Worm (Caenorhabditis elegans) whole organism, L2 larva: ENCODE results near the gene spe-49.

Source experiments
- R02D3.7 ChIP-seq: fragments of 150-350 bp; optimal IDR thresholded peaks from 2 replicates; lab custom pipeline; 2014; ENCODE audit warnings: missing biosample characterization, missing genetic modification characterization
- ama-1 ChIP-seq: fragments of 150-350 bp; optimal IDR thresholded peaks from 2 replicates; lab custom pipeline; 2018; ENCODE audit warnings: inconsistent platforms
- crh-2 ChIP-seq: sonication (generic microtip); optimal IDR thresholded peaks from 2 replicates; lab custom pipeline; 2017; ENCODE audit warnings: missing biosample characterization, missing genetic modification characterization
- zag-1 ChIP-seq: fragments of 150-350 bp; optimal IDR thresholded peaks from 2 replicates; lab custom pipeline; 2014; ENCODE audit warnings: missing biosample characterization, missing genetic modification characterization
- ztf-1 ChIP-seq: fragments of 200-800 bp; sonication (Bioruptor generic); conservative IDR thresholded peaks from 2 replicates; pipeline ENCODE4 v1.3.6; 2022; ENCODE audit warnings: missing genetic modification characterization, missing compliant biosample characterization

ce11 chrV:6259139-6259538 is 22.0 kb upstream of the spe-49 start, which contains the start of gene K08B12.1:
- no peak for TF ChIP-seq ama-1 (lab: Kevin White, UChicago)
- no peak for TF ChIP-seq crh-2 (tag; lab: Kevin White, UChicago)
- TF ChIP-seq R02D3.7 (tag; lab: Kevin White, UChicago), result no peak
- no peak for TF ChIP-seq ztf-1 (GFP tag; lab: Robert Waterston, UW)
- TF ChIP-seq zag-1 (tag; lab: Kevin White, UChicago), result no peak
